Worm (Caenorhabditis elegans) whole organism, L1 larva: ENCODE results near the gene srxa-7.

Experiments
- F16B12.6 ChIP-seq: fragments of 150-350 bp; optimal IDR thresholded peaks from 2 replicates; lab custom pipeline; 2014; ENCODE audit warnings: missing biosample characterization, missing genetic modification characterization
- aha-1 ChIP-seq: fragments of 150-350 bp; optimal IDR thresholded peaks from 2 replicates; lab custom pipeline; 2014; ENCODE audit warnings: missing biosample characterization, missing genetic modification characterization
- blmp-1 ChIP-seq: fragments of 150-350 bp; optimal IDR thresholded peaks from 2 replicates; lab custom pipeline; 2014; ENCODE audit warnings: missing biosample characterization, missing genetic modification characterization
- ceh-8 ChIP-seq: fragments of 200-800 bp; sonication (Bioruptor generic); optimal IDR thresholded peaks from 2 replicates; lab custom pipeline; 2018; ENCODE audit warnings: mild to moderate bottlenecking, missing genetic modification characterization, moderate library complexity, missing compliant biosample characterization
- ceh-90 ChIP-seq: sonication (generic microtip); optimal IDR thresholded peaks from 2 replicates; lab custom pipeline; 2016; ENCODE audit warnings: missing genetic modification characterization, missing compliant biosample characterization
- ces-1 ChIP-seq: fragments of 150-350 bp; optimal IDR thresholded peaks from 2 replicates; lab custom pipeline; 2014; ENCODE audit warnings: missing biosample characterization, missing genetic modification reagents, missing genetic modification characterization
- dpl-1 ChIP-seq, 3 experiments: fragments of 150-350 bp in 2 of 3; sonication (generic microtip) in 1 of 3; optimal IDR thresholded peaks; 2 replicates each; lab custom pipeline; 2014 to 2017; ENCODE audit warnings: missing biosample characterization in 3 of 3, missing genetic modification characterization in 3 of 3, missing genetic modification reagents in 3 of 3
- dsc-1 ChIP-seq: sonication (generic microtip); optimal IDR thresholded peaks from 2 replicates; lab custom pipeline; 2016; ENCODE audit warnings: mild to moderate bottlenecking, missing genetic modification characterization, missing compliant biosample characterization
- efl-1 ChIP-seq, 4 experiments: fragments of 150-350 bp; optimal IDR thresholded peaks in 3 of 4; peaks in 1 of 4; 1 replicate in 1 of 4; 2 replicates in 3 of 4; lab custom pipeline; 2014; ENCODE audit warnings: missing biosample characterization in 2 of 4, missing genetic modification characterization in 2 of 4, missing genetic modification reagents in 2 of 4
- efl-3 ChIP-seq: fragments of 200-800 bp; sonication (Bioruptor generic); optimal IDR thresholded peaks from 2 replicates; lab custom pipeline; 2018; ENCODE audit warnings: mild to moderate bottlenecking, missing genetic modification characterization, missing compliant biosample characterization
- egl-27 ChIP-seq, 2 experiments: fragments of 150-350 bp in 1 of 2; sonication (generic microtip); optimal IDR thresholded peaks; 3 replicates each; lab custom pipeline; 2017 to 2018; ENCODE audit warnings: missing biosample characterization in 2 of 2, missing genetic modification characterization in 2 of 2, missing genetic modification reagents in 2 of 2
- elt-2 ChIP-seq: sonication (generic microtip); optimal IDR thresholded peaks from 2 replicates; lab custom pipeline; 2016; ENCODE audit warnings: missing genetic modification characterization, mild to moderate bottlenecking, inconsistent platforms, missing compliant biosample characterization, missing genetic modification reagents
- fkh-4 ChIP-seq: sonication (generic microtip); optimal IDR thresholded peaks from 2 replicates; lab custom pipeline; 2016; ENCODE audit warnings: missing compliant biosample characterization, missing genetic modification characterization, borderline replicate concordance
- fos-1 ChIP-seq: fragments of 150-350 bp; optimal IDR thresholded peaks from 2 replicates; lab custom pipeline; 2014; ENCODE audit warnings: missing biosample characterization, missing genetic modification characterization
- hpl-2 ChIP-seq: fragments of 150-350 bp; optimal IDR thresholded peaks from 2 replicates; lab custom pipeline; 2014; ENCODE audit warnings: missing biosample characterization, missing genetic modification reagents, missing genetic modification characterization
- jun-1 ChIP-seq: fragments of 150-350 bp; optimal IDR thresholded peaks from 2 replicates; lab custom pipeline; 2014; ENCODE audit warnings: missing biosample characterization, missing genetic modification reagents, missing genetic modification characterization
- lin-13 ChIP-seq: fragments of 150-350 bp; optimal IDR thresholded peaks from 2 replicates; lab custom pipeline; 2014; ENCODE audit warnings: missing biosample characterization, missing genetic modification reagents, missing genetic modification characterization
- lir-3 ChIP-seq: sonication (generic microtip); optimal IDR thresholded peaks from 2 replicates; lab custom pipeline; 2016; ENCODE audit warnings: mild to moderate bottlenecking, missing genetic modification characterization, moderate library complexity, missing compliant biosample characterization; ENCODE audit not compliant: poor library complexity
- lsy-2 ChIP-seq, 2 experiments: fragments of 150-350 bp; optimal IDR thresholded peaks; 2 replicates each; lab custom pipeline; 2014; ENCODE audit warnings: missing biosample characterization in 2 of 2, missing genetic modification characterization in 2 of 2
- mab-9 ChIP-seq: fragments of 200-800 bp; sonication (Bioruptor generic); IDR thresholded peaks from 2 replicates; pipeline ENCODE4 v1.3.6; 2022; ENCODE audit warnings: missing genetic modification reagents, missing genetic modification characterization, missing compliant biosample characterization
- mep-1 ChIP-seq: fragments of 150-350 bp; optimal IDR thresholded peaks from 2 replicates; lab custom pipeline; 2014; ENCODE audit warnings: missing biosample characterization, missing genetic modification characterization
- nhr-11 ChIP-seq: fragments of 150-350 bp; optimal IDR thresholded peaks from 2 replicates; lab custom pipeline; 2014; ENCODE audit warnings: missing biosample characterization, missing genetic modification characterization
- nhr-20 ChIP-seq: sonication (generic microtip); optimal IDR thresholded peaks from 2 replicates; lab custom pipeline; 2016; ENCODE audit warnings: mild to moderate bottlenecking, missing genetic modification characterization, missing compliant biosample characterization
- nhr-237 ChIP-seq: fragments of 150-350 bp; optimal IDR thresholded peaks from 2 replicates; lab custom pipeline; 2014; ENCODE audit warnings: missing biosample characterization, missing genetic modification characterization
- nhr-47 ChIP-seq: sonication (generic microtip); optimal IDR thresholded peaks from 2 replicates; lab custom pipeline; 2016; ENCODE audit warnings: mild to moderate bottlenecking, missing genetic modification characterization, moderate library complexity, missing compliant biosample characterization
- nhr-71 ChIP-seq: sonication (generic microtip); optimal IDR thresholded peaks from 2 replicates; lab custom pipeline; 2016; ENCODE audit warnings: mild to moderate bottlenecking, missing genetic modification characterization, moderate library complexity, missing compliant biosample characterization
- nhr-77 ChIP-seq: fragments of 150-350 bp; optimal IDR thresholded peaks from 2 replicates; lab custom pipeline; 2014; ENCODE audit warnings: missing biosample characterization, missing genetic modification characterization
- nhr-85 ChIP-seq: sonication (generic microtip); peaks from one replicate; lab custom pipeline; 2016; ENCODE audit warnings: missing genetic modification characterization, inconsistent platforms, missing compliant biosample characterization
- pag-3 ChIP-seq: sonication (generic microtip); optimal IDR thresholded peaks from 2 replicates; lab custom pipeline; 2017; ENCODE audit warnings: missing genetic modification characterization, mild to moderate bottlenecking, missing compliant biosample characterization, antibody characterized with exemption, borderline replicate concordance; ENCODE audit not compliant: insufficient read depth
- pax-3 ChIP-seq: fragments of 200-800 bp; sonication (Bioruptor generic); optimal IDR thresholded peaks from 2 replicates; lab custom pipeline; 2018; ENCODE audit warnings: mild to moderate bottlenecking, missing genetic modification characterization, moderate library complexity, missing compliant biosample characterization
- pqm-1 ChIP-seq: sonication (generic microtip); optimal IDR thresholded peaks from 3 replicates; lab custom pipeline; 2017; ENCODE audit warnings: missing biosample characterization, missing genetic modification characterization
- rnt-1 ChIP-seq: sonication (generic microtip); optimal IDR thresholded peaks from 2 replicates; lab custom pipeline; 2016; ENCODE audit warnings: mild to moderate bottlenecking, missing genetic modification characterization, moderate library complexity, missing compliant biosample characterization
- skn-1 ChIP-seq: fragments of 150-350 bp; optimal IDR thresholded peaks from 2 replicates; lab custom pipeline; 2014; ENCODE audit warnings: missing biosample characterization, missing genetic modification characterization
- snpc-4 ChIP-seq: fragments of 150-350 bp; optimal IDR thresholded peaks from 2 replicates; lab custom pipeline; 2014; ENCODE audit warnings: missing biosample characterization, missing genetic modification characterization
- sup-37 ChIP-seq: fragments of 200-800 bp; sonication (Bioruptor generic); optimal IDR thresholded peaks from 2 replicates; lab custom pipeline; 2018; ENCODE audit warnings: mild to moderate bottlenecking, missing genetic modification characterization, missing compliant biosample characterization
- swsn-7 ChIP-seq: sonication (generic microtip); optimal IDR thresholded peaks from 2 replicates; lab custom pipeline; 2016; ENCODE audit warnings: missing genetic modification characterization, missing compliant biosample characterization
- tbx-2 ChIP-seq: sonication (generic microtip); optimal IDR thresholded peaks from 2 replicates; lab custom pipeline; 2016; ENCODE audit warnings: missing genetic modification characterization, missing compliant biosample characterization
- tlp-1 ChIP-seq: fragments of 150-350 bp; optimal IDR thresholded peaks from 2 replicates; lab custom pipeline; 2014; ENCODE audit warnings: missing biosample characterization, missing genetic modification characterization

The srxa-7 gene

ce11 chrV:16299834-16300233 is 7.5 kb upstream of the srxa-7 start:
- TF ChIP-seq F16B12.6 (tag; lab: Kevin White, UChicago) (peak; percentile 29), tbx-2 (tag; lab: Kevin White, UChicago) (no peak), pax-3 (tag; lab: Kevin White, UChicago) (no peak), dsc-1 (tag; lab: Kevin White, UChicago) (no peak), nhr-20 (tag; lab: Kevin White, UChicago) (no peak)
- TF ChIP-seq, all 84 proteins: peak for 1

- TF ChIP-seq tlp-1 (no peak), skn-1 (tag; lab: Kevin White, UChicago) (no peak), nhr-20 (tag; lab: Kevin White, UChicago) (no peak), rnt-1 (no peak), dpl-1 (GFP tag; optimal IDR thresholded peaks at IDR 0.05; lab: Kevin White, UChicago) (no peak), tbx-2 (tag; lab: Kevin White, UChicago) (no peak), nhr-85 (tag; lab: Kevin White, UChicago) (no peak), jun-1 (tag; lab: Kevin White, UChicago) (no peak), swsn-7 (no peak), nhr-77 (no peak), mab-9 (GFP tag; lab: Robert Waterston, UW) (no peak), pag-3 (tag; lab: Kevin White, UChicago) (no peak), egl-27 (tag; optimal IDR thresholded peaks at IDR 0.05; lab: Kevin White, UChicago) (no peak), ceh-8 (GFP tag; lab: Kevin White, UChicago) (no peak), aha-1 (tag; lab: Kevin White, UChicago) (no peak)
Observed at ce11 chrV:16300276-16300675, 7.1 kb upstream of the srxa-7 start, which contains the start of gene srbc-82. TSS of gene srbc-82 (plus strand) at chrV:16300576.

ce11 chrV:16302439-16302838 is 4.9 kb upstream of the srxa-7 start, which contains the start of the genes C31A11.13 and oac-6:
TSS of gene C31A11.13 (minus strand) at chrV:16302551.
TSS of gene oac-6 (plus strand) at chrV:16302717.
- no peak for TF ChIP-seq snpc-4 (tag; lab: Kevin White, UChicago)
- TF ChIP-seq efl-1 (optimal IDR thresholded peaks at IDR 0.05; lab: Kevin White, UChicago) = no peak
- peak in 1 of 2 experiments; percentile 31 for TF ChIP-seq efl-1 (GFP tag; optimal IDR thresholded peaks at IDR 0.05 in 1 of 2; lab: Kevin White, UChicago)
- TF ChIP-seq elt-2 (tag; lab: Kevin White, UChicago) = peak; percentile 43

- TF ChIP-seq ceh-8 (GFP tag; lab: Kevin White, UChicago) = no peak
- TF ChIP-seq mep-1 (tag; lab: Kevin White, UChicago) = no peak
- no peak for TF ChIP-seq lir-3 (tag; lab: Kevin White, UChicago)
- no peak for TF ChIP-seq dpl-1 (GFP tag; optimal IDR thresholded peaks at IDR 0.05; lab: Kevin White, UChicago)
- TF ChIP-seq hpl-2 (GFP tag; lab: Kevin White, UChicago) = no peak
- no peak for TF ChIP-seq tbx-2 (tag; lab: Kevin White, UChicago)
- TF ChIP-seq nhr-237 (tag; lab: Kevin White, UChicago) = no peak
- TF ChIP-seq ceh-90 (tag; lab: Kevin White, UChicago) = no peak
Observed at ce11 chrV:16308343-16308742, 990 bp downstream of the srxa-7 start.

ce11 chrV:16309523-16309922 is 2.2 kb downstream of the srxa-7 start, which contains the start of gene oac-7:
TSS of gene oac-7 (plus strand) at chrV:16309805.
- TF ChIP-seq sup-37 (GFP tag; lab: Kevin White, UChicago) = no peak
- peak; percentile 45 for TF ChIP-seq nhr-85 (tag; lab: Kevin White, UChicago)
- TF ChIP-seq skn-1 (tag; lab: Kevin White, UChicago) = peak; percentile 5
- peak; percentile 66 for TF ChIP-seq nhr-71
- peak; percentile 4 for TF ChIP-seq blmp-1
- TF ChIP-seq fos-1 (tag; lab: Kevin White, UChicago) = no peak
- peak in 1 of 2 experiments; percentile 13 for TF ChIP-seq efl-1 (optimal IDR thresholded peaks at IDR 0.05; lab: Kevin White, UChicago)
- TF ChIP-seq efl-1 (GFP tag; optimal IDR thresholded peaks at IDR 0.05 in 1 of 2; lab: Kevin White, UChicago) = no peak

- TF ChIP-seq nhr-11 (no peak), fkh-4 (tag; lab: Kevin White, UChicago) (no peak), efl-3 (GFP tag; lab: Kevin White, UChicago) (no peak), swsn-7 (no peak), lin-13 (no peak), ces-1 (GFP tag; lab: Kevin White, UChicago) (no peak), nhr-47 (tag; lab: Kevin White, UChicago) (no peak), lsy-2 (tag; optimal IDR thresholded peaks at IDR 0.05; lab: Kevin White, UChicago) (no peak), pqm-1 (tag; lab: Kevin White, UChicago) (no peak)
Observed at ce11 chrV:16315004-16315403, 7.7 kb downstream of the srxa-7 start, which contains the start of gene str-214. TSS of gene str-214 (plus strand) at chrV:16315304.
